Worm (Caenorhabditis elegans): ENCODE results near the gene C30B5.17.

The C30B5.17 gene

DNA sequence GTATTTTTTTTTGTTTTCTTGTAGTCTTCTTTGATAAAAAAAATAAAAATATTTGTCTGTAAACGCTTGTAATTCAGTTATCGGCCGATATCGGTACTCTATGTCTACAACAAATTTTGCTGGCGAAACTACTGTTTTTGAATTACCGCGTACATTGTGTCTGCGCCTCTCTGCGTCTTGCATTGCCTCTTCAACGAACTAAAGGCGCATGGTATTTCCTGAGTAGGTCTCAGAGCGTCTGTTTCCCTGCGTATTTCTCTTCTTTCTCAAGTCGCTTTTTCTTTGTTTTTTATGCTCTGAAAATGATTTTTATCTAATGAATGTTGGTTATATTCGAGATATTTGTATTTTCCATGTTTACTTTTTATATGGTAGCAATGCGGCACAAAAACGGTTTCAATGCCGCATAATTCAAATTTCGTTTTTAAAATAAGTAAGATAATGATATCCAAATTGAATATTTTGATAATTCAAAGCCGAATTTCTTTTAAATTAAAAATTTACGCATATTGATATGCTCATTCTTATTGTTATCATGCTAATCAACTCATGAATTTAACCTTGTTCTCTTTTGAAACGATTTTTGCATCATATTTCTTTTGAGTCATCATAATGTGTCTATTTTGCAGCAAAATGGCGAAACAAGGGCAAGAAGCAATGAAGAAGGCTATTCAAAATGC lies 48.1 kb upstream of the C30B5.17 start, which contains the start of gene phb-2 (continued):
- peak; percentile 17 for TF ChIP-seq F49E8.2 (tag; optimal IDR thresholded peaks at IDR 0.05; ENCODE audit: insufficient read depth)
- no peak for TF ChIP-seq let-607 (tag; optimal IDR thresholded peaks at IDR 0.05)
- TF ChIP-seq D2030.7 (GFP tag; IDR thresholded peaks at IDR 0.05) = peak; percentile 37
- peak; percentile 0 for TF ChIP-seq die-1 (tag; optimal IDR thresholded peaks at IDR 0.05)
- TF ChIP-seq hmg-20 (GFP tag; IDR thresholded peaks at IDR 0.05) = no peak
- no peak for TF ChIP-seq T26A5.8 (tag; optimal IDR thresholded peaks at IDR 0.05)
- TF ChIP-seq Y53F4B.3 (GFP tag; IDR thresholded peaks at IDR 0.05) = no peak
- no peak for TF ChIP-seq egrh-3 (GFP tag; IDR thresholded peaks at IDR 0.05)
- peak in 2 of 3 experiments; percentile 2 to 90 for TF ChIP-seq lin-35 (GFP tag; optimal IDR thresholded peaks at IDR 0.05)
- TF ChIP-seq F57C9.4 (tag; optimal IDR thresholded peaks at IDR 0.05) = no peak
- TF ChIP-seq F33H1.4 (GFP tag; IDR thresholded peaks at IDR 0.05) = peak; percentile 84
- TF ChIP-seq zfh-2 (GFP tag; conservative IDR thresholded peaks at IDR 0.05) = no peak
- no peak for TF ChIP-seq madf-3 (GFP tag; IDR thresholded peaks at IDR 0.05)
- TF ChIP-seq tlf-1 (GFP tag; optimal IDR thresholded peaks at IDR 0.05) = no peak
- no peak for TF ChIP-seq zim-3 (tag; optimal IDR thresholded peaks at IDR 0.05)
- TF ChIP-seq snpc-4 (GFP tag; optimal IDR thresholded peaks at IDR 0.05) = no peak
- TF ChIP-seq snpc-4 (tag; optimal IDR thresholded peaks at IDR 0.05) = peak; percentile 5 to 51 (median 15)
- no peak for TF ChIP-seq sdz-38 (tag; optimal IDR thresholded peaks at IDR 0.05)
- TF ChIP-seq F39B2.1 (GFP tag; IDR thresholded peaks at IDR 0.05) = no peak
- no peak for TF ChIP-seq Y95B8A.8 (GFP tag; IDR thresholded peaks at IDR 0.05)
- TF ChIP-seq B0035.1 (tag; optimal IDR thresholded peaks at IDR 0.05) = no peak
- TF ChIP-seq F57A8.1 (GFP tag; optimal IDR thresholded peaks at IDR 0.05) = no peak
- no peak; the same call in 1 of the 2 replicates for TF ChIP-seq lir-1 (GFP tag; conservative IDR thresholded peaks at IDR 0.05)
- TF ChIP-seq ztf-3 (GFP tag; optimal IDR thresholded peaks at IDR 0.05) = no peak
- TF ChIP-seq akir-1 (GFP tag; optimal IDR thresholded peaks at IDR 0.05) = no peak
- no peak for TF ChIP-seq ztf-26 (tag; optimal IDR thresholded peaks at IDR 0.05)
- peak; percentile 49 for TF ChIP-seq tbp1 (GFP tag; optimal IDR thresholded peaks at IDR 0.05)
- peak; percentile 59 for TF ChIP-seq ekl-4 (GFP tag; IDR thresholded peaks at IDR 0.05)
- peak; percentile 39; the same call in 1 of the 2 replicates for TF ChIP-seq C17E4.6 (GFP tag; IDR thresholded peaks at IDR 0.05)
- no peak for TF ChIP-seq egl-44 (GFP tag; IDR thresholded peaks at IDR 0.05)
- TF ChIP-seq ZK185.1 (tag; optimal IDR thresholded peaks at IDR 0.05; ENCODE audit: poor library complexity, severe bottlenecking) = peak; percentile 22
- TF ChIP-seq ceh-91 (GFP tag; IDR thresholded peaks at IDR 0.05) = peak; percentile 52
- no peak for TF ChIP-seq ztf-25 (GFP tag; IDR thresholded peaks at IDR 0.05)
- TF ChIP-seq mxl-1 (tag; optimal IDR thresholded peaks at IDR 0.05) = no peak
- TF ChIP-seq lin-54 (GFP tag; optimal IDR thresholded peaks at IDR 0.05) = peak; percentile 93

DNA sequence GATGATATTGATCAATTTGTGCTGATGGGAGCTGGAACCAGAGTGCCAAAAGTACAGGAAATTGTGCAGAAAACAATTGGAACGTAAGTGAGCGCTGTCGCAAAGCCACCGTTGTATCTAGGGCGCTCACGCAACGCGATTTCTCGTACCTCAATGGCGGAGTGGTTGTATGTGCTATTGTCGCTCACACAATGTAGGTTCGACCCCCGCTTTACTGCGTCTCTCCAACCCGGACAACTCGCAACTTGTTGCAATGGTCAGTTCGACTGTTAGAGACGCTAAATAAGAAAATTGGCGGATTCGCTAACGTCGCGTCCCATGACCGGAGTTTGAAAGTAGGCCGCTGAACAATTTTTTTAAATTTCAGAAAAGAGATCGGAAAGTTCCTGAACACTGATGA lies 45.7 kb upstream of the C30B5.17 start:
- TF ChIP-seq let-607 (tag; optimal IDR thresholded peaks at IDR 0.05) (peak in 1 of 2 experiments; percentile 14), D2030.7 (GFP tag; IDR thresholded peaks at IDR 0.05) (peak; percentile 41; the same call in 1 of the 2 replicates), snpc-3.4 (tag; optimal IDR thresholded peaks at IDR 0.05) (peak; percentile 56), lin-54 (GFP tag; optimal IDR thresholded peaks at IDR 0.05) (peak; percentile 62), unc-130 (GFP tag; optimal IDR thresholded peaks at IDR 0.05) (peak; percentile 1), snpc-4 (GFP tag; optimal IDR thresholded peaks at IDR 0.05) (no peak), snpc-4 (tag; optimal IDR thresholded peaks at IDR 0.05) (peak in 3 of 4 experiments; percentile 25 to 52 (median 44)), Y67H2A.10 (GFP tag; conservative IDR thresholded peaks at IDR 0.05) (no peak), ceh-27 (GFP tag; optimal IDR thresholded peaks at IDR 0.05) (peak; percentile 35), B0261.1 (tag; optimal IDR thresholded peaks at IDR 0.05) (peak; percentile 80), lsl-1 (GFP tag; optimal IDR thresholded peaks at IDR 0.05) (peak; percentile 43), mes-4 (tag; optimal IDR thresholded peaks at IDR 0.05) (peak; percentile 69), ZK185.1 (tag; optimal IDR thresholded peaks at IDR 0.05; ENCODE audit: poor library complexity, severe bottlenecking) (peak; percentile 76), attf-6 (GFP tag; IDR thresholded peaks at IDR 0.05) (no peak), mel-28 (tag; optimal IDR thresholded peaks at IDR 0.05; ENCODE audit: borderline replicate concordance) (no peak), Y79H2A.3 (GFP tag; conservative IDR thresholded peaks at IDR 0.05) (no peak), F49E8.2 (tag; optimal IDR thresholded peaks at IDR 0.05; ENCODE audit: insufficient read depth) (peak; percentile 82), lin-26 (GFP tag; IDR thresholded peaks at IDR 0.05) (peak; percentile 80), repo-1 (tag; optimal IDR thresholded peaks at IDR 0.05) (peak; percentile 71)

Data from whole organism, young adult.